Fruit fly (Drosophila melanogaster) whole organism, pupa: ENCODE data around the gene bi.

Experiments
- CG10348 ChIP-seq: fragments of 200-800 bp; sonication (Bioruptor generic); IDR thresholded peaks from 2 replicates; pipeline ENCODE4 v1.3.6; 2022; ENCODE audit warnings: missing biosample characterization, missing genetic modification characterization
- CG12605 ChIP-seq: fragments of 200-800 bp; sonication (Bioruptor generic); IDR thresholded peaks from 2 replicates; pipeline ENCODE4 v1.3.6; 2022; ENCODE audit warnings: missing biosample characterization, missing genetic modification characterization
- CG13204 ChIP-seq: fragments of 200-800 bp; sonication (Bioruptor generic); optimal IDR thresholded peaks from 2 replicates; lab custom pipeline; 2018; ENCODE audit warnings: missing biosample characterization, mild to moderate bottlenecking, missing genetic modification characterization, moderate library complexity
- CG14655 ChIP-seq: fragments of 200-800 bp; sonication (Bioruptor generic); optimal IDR thresholded peaks from 3 replicates; lab custom pipeline; 2017; ENCODE audit warnings: mild to moderate bottlenecking, missing biosample characterization, missing genetic modification reagents, missing genetic modification characterization
- CG15710 ChIP-seq: fragments of 200-800 bp; sonication (Bioruptor generic); optimal IDR thresholded peaks from 2 replicates; lab custom pipeline; 2018; ENCODE audit warnings: missing biosample characterization, mild to moderate bottlenecking, missing genetic modification characterization, moderate library complexity
- CG17806 ChIP-seq: fragments of 200-800 bp; sonication (Bioruptor generic); optimal IDR thresholded peaks from 2 replicates; lab custom pipeline; 2018; ENCODE audit warnings: missing biosample characterization, mild to moderate bottlenecking, missing genetic modification characterization, moderate library complexity
- CG32121 ChIP-seq: fragments of 200-800 bp; sonication (Bioruptor generic); IDR thresholded peaks from 2 replicates; pipeline ENCODE4 v1.3.6; 2022; ENCODE audit warnings: missing biosample characterization, missing genetic modification characterization
- CG34367 ChIP-seq: fragments of 200-800 bp; sonication (Bioruptor generic); optimal IDR thresholded peaks from 2 replicates; lab custom pipeline; 2018; ENCODE audit warnings: missing biosample characterization, mild to moderate bottlenecking, missing genetic modification characterization
- CG4496 ChIP-seq: fragments of 200-800 bp; sonication (Bioruptor generic); IDR thresholded peaks from 3 replicates; pipeline ENCODE4 v1.3.6; 2022; ENCODE audit warnings: missing biosample characterization, missing genetic modification characterization
- CG8159 ChIP-seq: fragments of 200-800 bp; sonication (Bioruptor generic); optimal IDR thresholded peaks from 3 replicates; lab custom pipeline; 2018; ENCODE audit warnings: missing biosample characterization, mild to moderate bottlenecking, missing genetic modification characterization, moderate library complexity
- CG8301 ChIP-seq: fragments of 200-800 bp; sonication (Bioruptor generic); optimal IDR thresholded peaks from 2 replicates; lab custom pipeline; 2018; ENCODE audit warnings: missing biosample characterization, mild to moderate bottlenecking, missing genetic modification characterization
- CG9948 ChIP-seq: fragments of 200-800 bp; sonication (Bioruptor generic); optimal IDR thresholded peaks from 2 replicates; lab custom pipeline; 2018; ENCODE audit warnings: missing biosample characterization, mild to moderate bottlenecking, missing genetic modification characterization, moderate library complexity
- EcR ChIP-seq: fragments of 200-800 bp; sonication (Bioruptor generic); optimal IDR thresholded peaks from 3 replicates; lab custom pipeline; 2019; ENCODE audit warnings: missing biosample characterization, missing genetic modification characterization, mild to moderate bottlenecking, moderate library complexity, missing genetic modification reagents
- Ets98B ChIP-seq: fragments of 200-800 bp; sonication (Bioruptor generic); IDR thresholded peaks from 2 replicates; pipeline ENCODE4 v1.3.6; 2022; ENCODE audit warnings: missing biosample characterization, missing genetic modification characterization
- Pif1A ChIP-seq: fragments of 200-800 bp; sonication (Bioruptor generic); optimal IDR thresholded peaks from 3 replicates; lab custom pipeline; 2016; ENCODE audit warnings: missing biosample characterization, missing genetic modification characterization
- Pif1B ChIP-seq: fragments of 200-800 bp; sonication (Bioruptor generic); optimal IDR thresholded peaks from 3 replicates; lab custom pipeline; 2016; ENCODE audit warnings: missing biosample characterization, missing genetic modification characterization
- Snoo ChIP-seq: fragments of 200-800 bp; sonication (Bioruptor generic); optimal IDR thresholded peaks from 3 replicates; lab custom pipeline; 2017; ENCODE audit warnings: missing biosample characterization, mild to moderate bottlenecking, missing genetic modification characterization, inconsistent platforms
- fd96Ca ChIP-seq: fragments of 200-800 bp; sonication (Bioruptor generic); IDR thresholded peaks from 3 replicates; pipeline ENCODE4 v1.3.6; 2022; ENCODE audit warnings: missing biosample characterization, missing genetic modification characterization
- gl ChIP-seq: fragments of 200-800 bp; sonication (Bioruptor generic); optimal IDR thresholded peaks from 2 replicates; lab custom pipeline; 2018; ENCODE audit warnings: missing biosample characterization, mild to moderate bottlenecking, missing genetic modification characterization

bi gene

dm6 chrX:4401540-4402138 is 11.0 kb upstream of the bi start:
- TF ChIP-seq CG4496 (GFP tag; lab: Robert Waterston, UW) (no peak), CG15710 (tag; lab: Kevin White, UChicago) (no peak), Ets98B (GFP tag; lab: Robert Waterston, UW) (no peak), gl (tag; lab: Kevin White, UChicago) (no peak), CG34367 (tag; lab: Kevin White, UChicago) (no peak), CG8301 (tag; lab: Kevin White, UChicago) (no peak), CG9948 (tag; lab: Kevin White, UChicago) (no peak)

dm6 chrX:4411405-4411993 is 1.2 kb upstream of the bi start:
- no peak for TF ChIP-seq CG4496 (GFP tag; lab: Robert Waterston, UW)
- TF ChIP-seq, all 21 proteins: peak for 0

dm6 chrX:4413146-4413545 is 490 bp downstream of the bi start:
- TF ChIP-seq CG4496 (GFP tag; lab: Robert Waterston, UW) = no peak
- no peak for TF ChIP-seq Snoo (tag; lab: Kevin White, UChicago)
- TF ChIP-seq gl (tag; lab: Kevin White, UChicago) = no peak
- TF ChIP-seq Ets98B (GFP tag; lab: Robert Waterston, UW) = no peak
- no peak for TF ChIP-seq CG8301 (tag; lab: Kevin White, UChicago)
- TF ChIP-seq Pif1A (GFP tag; lab: Kevin White, UChicago) = no peak
- TF ChIP-seq CG8159 = no peak
- no peak for TF ChIP-seq CG13204 (GFP tag; lab: Kevin White, UChicago)
- TF ChIP-seq fd96Ca = no peak

dm6 chrX:4420099-4420695 is 7.5 kb downstream of the bi start:
- no peak for TF ChIP-seq Ets98B (GFP tag; lab: Robert Waterston, UW)

- no peak for TF ChIP-seq CG9948 (tag; lab: Kevin White, UChicago)
- TF ChIP-seq EcR = no peak
- TF ChIP-seq CG4496 (GFP tag; lab: Robert Waterston, UW) = no peak
- TF ChIP-seq, all 21 proteins: peak for 0
Observed at dm6 chrX:4422074-4422473, 9.4 kb downstream of the bi start.

- TF ChIP-seq CG10348 (GFP tag; lab: Robert Waterston, UW) = no peak
Observed at dm6 chrX:4423837-4424449, 11.3 kb downstream of the bi start.

dm6 chrX:4425016-4425415 is 12.4 kb downstream of the bi start:
- TF ChIP-seq Snoo (tag; lab: Kevin White, UChicago) = no peak
- peak; percentile 43; the same call in 1 of the 3 replicates for TF ChIP-seq CG4496 (GFP tag; lab: Robert Waterston, UW)
- no peak for TF ChIP-seq CG12605
- TF ChIP-seq CG13204 (GFP tag; lab: Kevin White, UChicago) = no peak
- TF ChIP-seq Ets98B (GFP tag; lab: Robert Waterston, UW) = no peak
- no peak for TF ChIP-seq CG34367 (tag; lab: Kevin White, UChicago)
- TF ChIP-seq gl (tag; lab: Kevin White, UChicago) = no peak
- TF ChIP-seq Pif1B = no peak
- no peak for TF ChIP-seq CG17806 (tag; lab: Kevin White, UChicago)
- TF ChIP-seq CG10348 (GFP tag; lab: Robert Waterston, UW) = no peak
- TF ChIP-seq CG14655 (GFP tag; lab: Kevin White, UChicago) = no peak
- peak; percentile 53; the same call in 1 of the 3 replicates for TF ChIP-seq fd96Ca
- TF ChIP-seq CG8159 = no peak
- TF ChIP-seq CG15710 (tag; lab: Kevin White, UChicago) = peak; percentile 4
- TF ChIP-seq CG32121 = peak; percentile 44; the same call in 1 of the 2 replicates
- no peak for TF ChIP-seq EcR
- no peak for TF ChIP-seq Pif1A (GFP tag; lab: Kevin White, UChicago)
- TF ChIP-seq CG9948 (tag; lab: Kevin White, UChicago) = no peak
